Worm (Caenorhabditis elegans) whole organism, late embryonic: ENCODE results near the gene unc-132.
A peak's percentile ranks its signal among the peaks of the same experiment; 100 is the strongest.

Source experiments
- C08G9.2 ChIP-seq: sonication (generic microtip); optimal IDR thresholded peaks from 2 replicates; lab custom pipeline; 2016; ENCODE audit warnings: mild to moderate bottlenecking, missing genetic modification characterization, moderate library complexity, missing compliant biosample characterization
- C38D4.7 ChIP-seq: fragments of 200-800 bp; sonication (Bioruptor generic); optimal IDR thresholded peaks from 2 replicates; lab custom pipeline; 2018; ENCODE audit warnings: mild to moderate bottlenecking, missing genetic modification characterization, moderate library complexity, missing compliant biosample characterization
- F13H6.1 ChIP-seq: sonication (generic microtip); optimal IDR thresholded peaks from 2 replicates; lab custom pipeline; 2016; ENCODE audit warnings: missing genetic modification characterization, missing compliant biosample characterization
- K02D7.2 ChIP-seq: sonication (generic microtip); optimal IDR thresholded peaks from 2 replicates; lab custom pipeline; 2017; ENCODE audit warnings: mild to moderate bottlenecking, missing genetic modification characterization, missing compliant biosample characterization
- K09A11.1 ChIP-seq: sonication (generic microtip); optimal IDR thresholded peaks from 2 replicates; lab custom pipeline; 2017; ENCODE audit warnings: antibody characterized with exemption, mild to moderate bottlenecking, missing genetic modification characterization, missing compliant biosample characterization; ENCODE audit not compliant: insufficient read depth
- T23F11.4 ChIP-seq: fragments of 200-800 bp; sonication (Bioruptor generic); optimal IDR thresholded peaks from 2 replicates; lab custom pipeline; 2018; ENCODE audit warnings: mild to moderate bottlenecking, missing genetic modification characterization, missing compliant biosample characterization
- ama-1 ChIP-seq: fragments of 150-350 bp; optimal IDR thresholded peaks from 2 replicates; lab custom pipeline; 2014
- ceh-2 ChIP-seq: sonication (generic microtip); optimal IDR thresholded peaks from 2 replicates; lab custom pipeline; 2016; ENCODE audit warnings: missing genotype, missing genetic modification characterization, missing compliant biosample characterization
- ceh-30 ChIP-seq: fragments of 150-350 bp; optimal IDR thresholded peaks from 2 replicates; lab custom pipeline; 2014; ENCODE audit warnings: missing biosample characterization, missing genetic modification characterization
- ceh-31 ChIP-seq: sonication (generic microtip); optimal IDR thresholded peaks from 2 replicates; lab custom pipeline; 2016; ENCODE audit warnings: missing genetic modification characterization, missing compliant biosample characterization
- ceh-45 ChIP-seq: fragments of 200-800 bp; sonication (Bioruptor generic); IDR thresholded peaks from 2 replicates; pipeline ENCODE4 v1.3.6; 2022; ENCODE audit warnings: missing genetic modification reagents, missing genetic modification characterization, missing compliant biosample characterization
- ceh-48 ChIP-seq: sonication (generic microtip); optimal IDR thresholded peaks from 2 replicates; lab custom pipeline; 2016; ENCODE audit warnings: missing genetic modification characterization, inconsistent platforms, missing compliant biosample characterization
- ceh-9 ChIP-seq: sonication (generic microtip); optimal IDR thresholded peaks from 2 replicates; lab custom pipeline; 2016; ENCODE audit warnings: mild to moderate bottlenecking, missing genetic modification characterization, inconsistent platforms, missing compliant biosample characterization
- che-1 ChIP-seq: sonication (generic microtip); optimal IDR thresholded peaks from 2 replicates; lab custom pipeline; 2016; ENCODE audit warnings: mild to moderate bottlenecking, missing genetic modification characterization, missing compliant biosample characterization
- dmd-4 ChIP-seq: sonication (generic microtip); optimal IDR thresholded peaks from 2 replicates; lab custom pipeline; 2016; ENCODE audit warnings: borderline replicate concordance, missing genetic modification characterization, missing compliant biosample characterization
- ets-4 ChIP-seq: sonication (generic microtip); optimal IDR thresholded peaks from 2 replicates; lab custom pipeline; 2016; ENCODE audit warnings: missing genetic modification characterization, missing compliant biosample characterization
- eyg-1 ChIP-seq: sonication (generic microtip); optimal IDR thresholded peaks from 2 replicates; lab custom pipeline; 2016; ENCODE audit warnings: missing genotype, missing genetic modification characterization, missing compliant biosample characterization
- fax-1 ChIP-seq: sonication (generic microtip); optimal IDR thresholded peaks from 2 replicates; lab custom pipeline; 2016; ENCODE audit warnings: missing genotype, missing genetic modification characterization, missing compliant biosample characterization
- fkh-10 ChIP-seq: fragments of 150-350 bp; optimal IDR thresholded peaks from 2 replicates; lab custom pipeline; 2014; ENCODE audit warnings: missing biosample characterization, missing genetic modification reagents, missing genetic modification characterization
- fkh-6 ChIP-seq: sonication (generic microtip); optimal IDR thresholded peaks from 2 replicates; lab custom pipeline; 2016; ENCODE audit warnings: missing genetic modification characterization, missing compliant biosample characterization
- gmeb-2 ChIP-seq: sonication (generic microtip); optimal IDR thresholded peaks from 2 replicates; lab custom pipeline; 2016; ENCODE audit warnings: missing genetic modification characterization, inconsistent platforms, missing compliant biosample characterization
- hlh-13 ChIP-seq: fragments of 200-800 bp; sonication (Bioruptor generic); optimal IDR thresholded peaks from 2 replicates; lab custom pipeline; 2018; ENCODE audit warnings: mild to moderate bottlenecking, missing genetic modification characterization, missing compliant biosample characterization
- hlh-15 ChIP-seq: sonication (generic microtip); optimal IDR thresholded peaks from 2 replicates; lab custom pipeline; 2016; ENCODE audit warnings: missing genetic modification characterization, missing compliant biosample characterization
- hlh-30 ChIP-seq: sonication (generic microtip); optimal IDR thresholded peaks from 2 replicates; lab custom pipeline; 2017; ENCODE audit warnings: antibody characterized with exemption, missing genetic modification characterization, missing compliant biosample characterization; ENCODE audit not compliant: insufficient read depth
- hlh-6 ChIP-seq: sonication (generic microtip); optimal IDR thresholded peaks from 2 replicates; lab custom pipeline; 2016; ENCODE audit warnings: missing genotype, missing genetic modification characterization, missing compliant biosample characterization
- lim-6 ChIP-seq: sonication (generic microtip); optimal IDR thresholded peaks from 2 replicates; lab custom pipeline; 2016; ENCODE audit warnings: missing genetic modification characterization, missing compliant biosample characterization
- lin-11 ChIP-seq: fragments of 200-800 bp; sonication (Bioruptor generic); optimal IDR thresholded peaks from 2 replicates; lab custom pipeline; 2018; ENCODE audit warnings: mild to moderate bottlenecking, missing genetic modification characterization, missing compliant biosample characterization
- nfya-1 ChIP-seq: sonication (generic microtip); optimal IDR thresholded peaks from 2 replicates; lab custom pipeline; 2017; ENCODE audit warnings: missing genetic modification characterization, mild to moderate bottlenecking, missing compliant biosample characterization, antibody characterized with exemption, moderate library complexity
- npax-4 ChIP-seq: sonication (generic microtip); optimal IDR thresholded peaks from 2 replicates; lab custom pipeline; 2016; ENCODE audit warnings: missing genetic modification characterization, missing compliant biosample characterization
- odd-2 ChIP-seq: sonication (generic microtip); optimal IDR thresholded peaks from 2 replicates; lab custom pipeline; 2017; ENCODE audit warnings: antibody characterized with exemption, mild to moderate bottlenecking, missing genetic modification characterization, missing compliant biosample characterization
- pag-3 ChIP-seq: sonication (generic microtip); optimal IDR thresholded peaks from 2 replicates; lab custom pipeline; 2016; ENCODE audit warnings: missing compliant biosample characterization, missing genetic modification characterization, borderline replicate concordance
- pax-1 ChIP-seq: fragments of 150-350 bp; optimal IDR thresholded peaks from 2 replicates; lab custom pipeline; 2014; ENCODE audit warnings: missing biosample characterization, missing genetic modification characterization
- pha-2 ChIP-seq: sonication (generic microtip); optimal IDR thresholded peaks from 2 replicates; lab custom pipeline; 2017; ENCODE audit warnings: mild to moderate bottlenecking, missing genetic modification characterization, missing compliant biosample characterization
- sdc-2 ChIP-seq: sonication (generic microtip); optimal IDR thresholded peaks from 2 replicates; lab custom pipeline; 2016; ENCODE audit warnings: missing genotype, missing genetic modification characterization, missing compliant biosample characterization
- sox-4 ChIP-seq: sonication (generic microtip); optimal IDR thresholded peaks from 2 replicates; lab custom pipeline; 2017; ENCODE audit warnings: mild to moderate bottlenecking, missing genetic modification characterization, inconsistent platforms, missing compliant biosample characterization
- tbx-2 ChIP-seq: sonication (generic microtip); optimal IDR thresholded peaks from 2 replicates; lab custom pipeline; 2016; ENCODE audit warnings: missing genetic modification characterization, missing compliant biosample characterization
- unc-3 ChIP-seq, 2 experiments: fragments of 200-800 bp in 1 of 2; sonication (Bioruptor generic) in 1 of 2; sonication (generic microtip) in 1 of 2; conservative IDR thresholded peaks in 1 of 2; optimal IDR thresholded peaks in 1 of 2; 2 replicates each; pipeline versions ENCODE4 v1.3.6 to Lab custom; 2016 to 2022; ENCODE audit warnings: missing compliant biosample characterization in 2 of 2, missing genetic modification characterization in 2 of 2, missing genetic modification reagents in 1 of 2
- unc-42 ChIP-seq: sonication (generic microtip); optimal IDR thresholded peaks from 2 replicates; lab custom pipeline; 2016; ENCODE audit warnings: missing genotype, missing genetic modification characterization, missing compliant biosample characterization

The unc-132 gene

DNA sequence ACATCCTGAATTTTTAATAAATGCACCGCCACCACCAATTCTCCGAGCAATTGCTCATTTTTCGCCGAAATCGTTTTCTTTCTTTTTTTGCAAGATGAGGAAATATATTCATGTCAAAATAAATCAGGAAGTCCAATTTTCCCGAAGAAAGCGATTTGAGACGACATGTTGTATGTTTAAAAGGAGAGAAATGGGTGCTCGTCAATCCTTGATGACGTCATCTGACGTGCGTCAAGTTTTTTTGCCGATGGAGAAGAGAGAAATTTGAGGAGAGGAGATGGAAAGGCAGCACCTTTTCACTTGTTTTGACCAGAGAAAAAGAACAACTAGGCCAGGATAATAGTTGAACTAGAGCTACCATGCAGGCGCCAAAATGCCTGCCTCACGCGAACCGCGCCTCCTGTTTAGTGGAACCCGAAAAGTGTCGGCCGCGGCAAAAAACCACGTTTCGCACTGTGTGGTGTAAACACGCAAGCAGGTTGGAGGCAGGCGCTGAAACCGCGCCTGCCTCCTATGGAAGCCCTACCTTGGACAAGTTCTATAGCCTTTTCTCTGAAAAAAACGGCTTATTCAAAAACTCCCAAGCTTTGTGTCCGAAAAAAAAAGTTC, 29.5 kb downstream of the unc-132 start:
- TF ChIP-seq unc-3 (GFP tag; conservative IDR thresholded peaks at IDR 0.05; lab: Robert Waterston, UW) = no peak
- TF ChIP-seq unc-3 (tag; optimal IDR thresholded peaks at IDR 0.05; lab: Kevin White, UChicago) = no peak
- no peak for TF ChIP-seq hlh-30
- no peak for TF ChIP-seq dmd-4
- TF ChIP-seq odd-2 (tag; lab: Kevin White, UChicago) = no peak
- peak; percentile 35 for TF ChIP-seq unc-42
- no peak for TF ChIP-seq fax-1 (tag; lab: Kevin White, UChicago)
- TF ChIP-seq gmeb-2 (tag; lab: Kevin White, UChicago) = no peak
- TF ChIP-seq, all 69 proteins: peak for 1

DNA sequence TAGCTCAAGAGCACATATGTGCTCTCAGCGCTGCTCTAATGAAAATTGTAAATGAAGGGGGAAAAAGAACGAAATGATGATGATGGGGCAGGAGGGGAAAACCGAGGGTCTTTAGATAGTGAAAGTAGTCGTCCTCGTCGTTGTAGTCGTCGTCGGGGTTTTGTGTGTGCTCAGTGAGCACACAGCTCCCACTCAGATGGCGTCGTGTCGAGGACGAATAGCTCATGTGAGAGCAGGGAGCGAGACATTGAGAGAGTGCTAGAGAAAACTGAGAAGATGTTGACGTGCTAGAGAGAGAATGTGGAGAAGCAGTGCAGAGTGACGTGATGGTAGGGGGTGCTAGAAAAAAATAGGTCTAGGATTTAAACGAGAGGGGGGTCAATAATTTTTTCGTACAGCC, 30.8 kb downstream of the unc-132 start:
- TF ChIP-seq C38D4.7 (no peak), C08G9.2 (tag; lab: Kevin White, UChicago) (peak; percentile 21), che-1 (tag; lab: Kevin White, UChicago) (no peak), K09A11.1 (tag; lab: Kevin White, UChicago) (no peak), pax-1 (tag; lab: Kevin White, UChicago) (no peak), unc-42 (peak; percentile 28), ceh-31 (tag; lab: Kevin White, UChicago) (peak; percentile 39), sdc-2 (tag; lab: Kevin White, UChicago) (peak; percentile 10), lin-11 (no peak), tbx-2 (tag; lab: Kevin White, UChicago) (peak; percentile 35), hlh-13 (GFP tag; lab: Kevin White, UChicago) (no peak), lim-6 (tag; lab: Kevin White, UChicago) (peak; percentile 68), nfya-1 (tag; lab: Kevin White, UChicago) (peak; percentile 38)

- TF ChIP-seq lim-6 (tag; lab: Kevin White, UChicago) (no peak), pax-1 (tag; lab: Kevin White, UChicago) (no peak), lin-11 (no peak), hlh-6 (tag; lab: Kevin White, UChicago) (no peak), fkh-10 (GFP tag; lab: Kevin White, UChicago) (no peak), unc-3 (GFP tag; conservative IDR thresholded peaks at IDR 0.05; lab: Robert Waterston, UW) (no peak), unc-3 (tag; optimal IDR thresholded peaks at IDR 0.05; lab: Kevin White, UChicago) (no peak), sdc-2 (tag; lab: Kevin White, UChicago) (no peak), F13H6.1 (tag; lab: Kevin White, UChicago) (no peak), ceh-45 (no peak), ets-4 (tag; lab: Kevin White, UChicago) (no peak), ceh-2 (tag; lab: Kevin White, UChicago) (no peak), ceh-30 (tag; lab: Kevin White, UChicago) (no peak), ceh-9 (tag; lab: Kevin White, UChicago) (no peak)
Observed at ce11 chrV:3718507-3718906, 31.6 kb downstream of the unc-132 start.

ce11 chrV:3724772-3725171, 37.9 kb downstream of the unc-132 start, which contains the start of gene str-30:
str-30 (plus strand) TSS chrV:3725072.
- TF ChIP-seq fkh-6 (tag; lab: Kevin White, UChicago) (no peak), ama-1 (no peak), pag-3 (tag; lab: Kevin White, UChicago) (no peak), ceh-48 (no peak), unc-42 (no peak), K02D7.2 (tag; lab: Kevin White, UChicago) (no peak), npax-4 (tag; lab: Kevin White, UChicago) (no peak), pha-2 (tag; lab: Kevin White, UChicago) (no peak), hlh-30 (no peak), K09A11.1 (tag; lab: Kevin White, UChicago) (no peak), sox-4 (tag; lab: Kevin White, UChicago) (no peak), hlh-15 (tag; lab: Kevin White, UChicago) (no peak), eyg-1 (no peak), T23F11.4 (GFP tag; lab: Kevin White, UChicago) (no peak)
- TF ChIP-seq, all 69 proteins: peak for 0
